Worm (Caenorhabditis elegans) whole organism, late embryonic: ENCODE results near the gene fzo-1.

Source experiments
- nhr-11 ChIP-seq: fragments of 150-350 bp; optimal IDR thresholded peaks from 2 replicates; lab custom pipeline; 2014; ENCODE audit warnings: missing biosample characterization, missing genetic modification characterization
- pqm-1 ChIP-seq: sonication (generic microtip); optimal IDR thresholded peaks from 2 replicates; lab custom pipeline; 2016; ENCODE audit warnings: missing genetic modification characterization, missing compliant biosample characterization

DNA sequence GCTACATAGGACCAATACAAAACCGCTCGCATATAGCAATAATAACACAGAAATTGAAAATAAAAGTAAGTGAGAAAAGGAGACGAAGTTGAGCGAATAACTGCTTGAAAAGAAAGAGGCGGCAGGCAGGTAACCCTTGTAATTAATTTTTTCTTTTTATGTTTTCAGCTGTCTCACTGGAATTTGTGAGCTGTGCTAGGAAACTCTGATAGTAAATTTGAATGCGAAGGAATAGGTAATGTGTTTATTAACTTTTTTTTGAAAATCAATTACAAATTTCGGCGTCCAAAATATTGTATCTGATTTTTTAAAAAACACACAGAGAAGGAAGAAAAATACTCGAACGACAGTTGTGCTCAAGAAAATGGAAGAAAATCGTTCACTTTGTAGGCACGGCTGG, 16.0 kb upstream of the fzo-1 start, which contains the start of gene H41C03.2:
- TF ChIP-seq pqm-1 (tag; lab: Kevin White, UChicago) (no peak), nhr-11 (tag; lab: Kevin White, UChicago) (no peak)
